Fruit fly (Drosophila melanogaster): ENCODE measurements around the gene CG43773.

Gene CG43773

DNA sequence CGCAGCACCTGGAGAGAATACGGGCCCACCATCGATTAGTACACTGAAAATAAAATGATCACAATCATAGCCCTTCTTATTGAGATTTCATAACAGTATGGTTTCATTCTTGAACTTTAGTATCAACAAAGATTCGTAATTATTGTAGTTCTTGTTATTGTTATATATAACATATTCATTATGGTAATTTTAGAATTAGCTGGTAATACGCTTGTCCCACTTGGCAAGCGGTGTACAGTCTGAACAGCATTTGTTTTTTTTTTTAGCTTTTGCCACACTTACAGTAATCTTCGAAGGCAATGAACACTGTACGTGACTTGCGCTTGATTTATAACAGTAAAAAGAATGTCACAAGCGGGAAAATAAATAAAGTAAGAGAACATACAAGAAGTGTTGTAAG is 35.6 kb downstream of the CG43773 start (continued):
- TF ChIP-seq vfl (GFP tag; optimal IDR thresholded peaks at IDR 0.05) (no peak), ara (GFP tag; IDR thresholded peaks at IDR 0.05) (0 out of 2 replicates have a peak, but pooled peaks have one; percentile 7), CG42726 (GFP tag; IDR thresholded peaks at IDR 0.05; ENCODE audit: partially characterized antibody) (no peak), Gsc (GFP tag; IDR thresholded peaks at IDR 0.05) (no peak), hkb (optimal IDR thresholded peaks at IDR 0.05) (no peak), hkb (GFP tag; IDR thresholded peaks at IDR 0.05) (no peak), peb (GFP tag; IDR thresholded peaks at IDR 0.05) (no peak), lilli (GFP tag; optimal IDR thresholded peaks at IDR 0.05) (no peak), fd64A (GFP tag; optimal IDR thresholded peaks at IDR 0.05) (no peak), chm (GFP tag; IDR thresholded peaks at IDR 0.05) (no peak), sens (GFP tag) (peak; percentile 62), CG34376 (GFP tag; optimal IDR thresholded peaks at IDR 0.05) (no peak), vnd (GFP tag; IDR thresholded peaks at IDR 0.05; ENCODE audit: partially characterized antibody) (no peak), Hr78 (GFP tag; optimal IDR thresholded peaks at IDR 0.05) (no peak), bbx (GFP tag; IDR thresholded peaks at IDR 0.05; ENCODE audit: partially characterized antibody) (no peak), YL-1 (GFP tag; optimal IDR thresholded peaks at IDR 0.05) (no peak), toy (GFP tag; IDR thresholded peaks at IDR 0.05) (no peak), CG1832 (GFP tag; optimal IDR thresholded peaks at IDR 0.05) (no peak), jing (GFP tag; optimal IDR thresholded peaks at IDR 0.05) (no peak), CG10462 (GFP tag; optimal IDR thresholded peaks at IDR 0.05) (no peak), CG8478 (optimal IDR thresholded peaks at IDR 0.05) (no peak), ato (GFP tag; IDR thresholded peaks at IDR 0.05; ENCODE audit: partially characterized antibody) (no peak), CG11504 (tag; optimal IDR thresholded peaks at IDR 0.05) (peak; percentile 22), phol (tag; optimal IDR thresholded peaks at IDR 0.05) (peak; percentile 38), hb (GFP tag; IDR thresholded peaks at IDR 0.05; ENCODE audit: partially characterized antibody) (no peak), fu2 (GFP tag; optimal IDR thresholded peaks at IDR 0.05) (no peak), CG10431 (GFP tag; optimal IDR thresholded peaks at IDR 0.05) (no peak), CG9876 (GFP tag; optimal IDR thresholded peaks at IDR 0.05) (no peak), CG12391 (tag; optimal IDR thresholded peaks at IDR 0.05) (no peak), CG15696 (tag; optimal IDR thresholded peaks at IDR 0.05) (no peak), Doc3 (GFP tag; IDR thresholded peaks at IDR 0.05; ENCODE audit: partially characterized antibody) (no peak), onecut (GFP tag; IDR thresholded peaks at IDR 0.05) (0 out of 2 replicates have a peak, but pooled peaks have one; percentile 7), CG9797 (GFP tag; optimal IDR thresholded peaks at IDR 0.05) (no peak), CG12659 (GFP tag; optimal IDR thresholded peaks at IDR 0.05) (no peak), row (GFP tag; IDR thresholded peaks at IDR 0.05) (peak; percentile 27; the same call in 1 of the 3 replicates), grau (tag; optimal IDR thresholded peaks at IDR 0.05) (peak; percentile 54), CG6272 (GFP tag; IDR thresholded peaks at IDR 0.05) (no peak), Atf-2 (GFP tag; optimal IDR thresholded peaks at IDR 0.05) (no peak), Hr51 (GFP tag; optimal IDR thresholded peaks at IDR 0.05) (no peak), CG17186 (GFP tag; optimal IDR thresholded peaks at IDR 0.05) (no peak), CG14860 (GFP tag; IDR thresholded peaks at IDR 0.05; ENCODE audit: partially characterized antibody) (no peak), fd3F (GFP tag; optimal IDR thresholded peaks at IDR 0.05) (no peak), inv (GFP tag; IDR thresholded peaks at IDR 0.05; ENCODE audit: partially characterized antibody) (no peak), usp (GFP tag; optimal IDR thresholded peaks at IDR 0.05) (no peak), Sry-δ (GFP tag; optimal IDR thresholded peaks at IDR 0.05) (no peak), CG12769 (tag; optimal IDR thresholded peaks at IDR 0.05) (no peak), CG1233 (GFP tag; optimal IDR thresholded peaks at IDR 0.05) (no peak), hbn (GFP tag; IDR thresholded peaks at IDR 0.05; ENCODE audit: partially characterized antibody) (no peak)

All from whole organism, embryonic.